Worm (Caenorhabditis elegans) whole organism, L4/young adult: ENCODE measurements around the gene K09A9.6.

Experiments used
- dao-5 ChIP-seq: sonication (generic microtip); optimal IDR thresholded peaks from 2 replicates; lab custom pipeline; 2016; ENCODE audit warnings: missing genotype, missing genetic modification characterization, moderate library complexity, missing compliant biosample characterization
- him-1 ChIP-seq: sonication (generic microtip); optimal IDR thresholded peaks from 2 replicates; lab custom pipeline; 2016; ENCODE audit warnings: missing genotype, missing genetic modification reagents, missing genetic modification characterization, missing compliant biosample characterization

ce11 chrX:15629615-15630014 lies 52.6 kb downstream of the K09A9.6 start:
- TF ChIP-seq dao-5 (tag; lab: Kevin White, UChicago) = no peak
- TF ChIP-seq him-1 (tag; lab: Kevin White, UChicago) = no peak
